Fruit fly (Drosophila melanogaster): ENCODE results near the gene CG12182.

Gene CG12182

dm6 chr3L:2552116-2552843 is 47.1 kb downstream of the CG12182 start (continued):
- peak; percentile 81 to 93 for TF ChIP-seq salr (GFP tag; optimal IDR thresholded peaks at IDR 0.05)
- TF ChIP-seq Smox (GFP tag; optimal IDR thresholded peaks at IDR 0.05), result peak; percentile 94
- peak; percentile 71 for TF ChIP-seq CG6276 (GFP tag; optimal IDR thresholded peaks at IDR 0.05)
- peak; percentile 97 for TF ChIP-seq CG3032 (tag; optimal IDR thresholded peaks at IDR 0.05)
- peak; percentile 82 for TF ChIP-seq CG11762 (GFP tag; optimal IDR thresholded peaks at IDR 0.05; ENCODE audit: insufficient read depth)
- peak; percentile 98 for TF ChIP-seq Sox14 (GFP tag; optimal IDR thresholded peaks at IDR 0.05)
- TF ChIP-seq pdm3 (GFP tag; optimal IDR thresholded peaks at IDR 0.05), result peak; percentile 96
- TF ChIP-seq CG10631 (GFP tag; optimal IDR thresholded peaks at IDR 0.05), result peak; percentile 94
- TF ChIP-seq dac (GFP tag; optimal IDR thresholded peaks at IDR 0.05), result no peak
- peak; percentile 93 for TF ChIP-seq CG9139 (GFP tag; optimal IDR thresholded peaks at IDR 0.05)
- TF ChIP-seq CG6792 (GFP tag; optimal IDR thresholded peaks at IDR 0.05), result peak; percentile 94
- peak; percentile 74 for TF ChIP-seq CG32006 (GFP tag; optimal IDR thresholded peaks at IDR 0.05)
- peak; percentile 96 for TF ChIP-seq topi (GFP tag; optimal IDR thresholded peaks at IDR 0.05)
- peak; percentile 91 for TF ChIP-seq CG8319 (GFP tag; optimal IDR thresholded peaks at IDR 0.05)
- peak; percentile 96 for TF ChIP-seq esn (GFP tag; optimal IDR thresholded peaks at IDR 0.05)
- TF ChIP-seq CG6163 (GFP tag; IDR thresholded peaks at IDR 0.05), result peak; percentile 96
- TF ChIP-seq Sox15 (GFP tag; optimal IDR thresholded peaks at IDR 0.05), result peak; percentile 92

- TF ChIP-seq Ets96B (tag; optimal IDR thresholded peaks at IDR 0.05), result no peak
- no peak for TF ChIP-seq CG8632 (GFP tag; optimal IDR thresholded peaks at IDR 0.05)
- no peak for TF ChIP-seq Sox14 (GFP tag; optimal IDR thresholded peaks at IDR 0.05)
- no peak for TF ChIP-seq cyc (GFP tag; optimal IDR thresholded peaks at IDR 0.05)
- no peak for TF ChIP-seq Blimp-1 (GFP tag; optimal IDR thresholded peaks at IDR 0.05)
- no peak for TF ChIP-seq svp (GFP tag)
- no peak for TF ChIP-seq salr (GFP tag; optimal IDR thresholded peaks at IDR 0.05)
- no peak for TF ChIP-seq CG15336 (GFP tag; IDR thresholded peaks at IDR 0.05)
- no peak for TF ChIP-seq eg (GFP tag; IDR thresholded peaks at IDR 0.05)
- TF ChIP-seq CG8119 (GFP tag; IDR thresholded peaks at IDR 0.05), result no peak
- TF ChIP-seq CG10669 (GFP tag; optimal IDR thresholded peaks at IDR 0.05), result no peak
These were observed 48.2 kb downstream of the CG12182 start for dm6 chr3L:2551137-2551676.

- no peak for TF ChIP-seq fkh (GFP tag; optimal IDR thresholded peaks at IDR 0.05)
- no peak for TF ChIP-seq fd85E (GFP tag; optimal IDR thresholded peaks at IDR 0.05)
- no peak for TF ChIP-seq svp (GFP tag)
- TF ChIP-seq CG31627 (GFP tag; optimal IDR thresholded peaks at IDR 0.05), result peak; percentile 34
- peak; percentile 37 for TF ChIP-seq lz (GFP tag; optimal IDR thresholded peaks at IDR 0.05)
- peak; percentile 34 for TF ChIP-seq Hr39 (GFP tag; optimal IDR thresholded peaks at IDR 0.05)
- TF ChIP-seq CG10631 (GFP tag; optimal IDR thresholded peaks at IDR 0.05), result peak; percentile 47
- 0 out of 3 replicates have a peak, but pooled peaks have one; percentile 37 for TF ChIP-seq eg (GFP tag; IDR thresholded peaks at IDR 0.05)
- no peak for TF ChIP-seq Lpt (GFP tag; optimal IDR thresholded peaks at IDR 0.05)
- TF ChIP-seq CG34406 (GFP tag; optimal IDR thresholded peaks at IDR 0.05), result peak; percentile 10
- no peak for TF ChIP-seq Eip93F (GFP tag; optimal IDR thresholded peaks at IDR 0.05)
- peak; percentile 4 for TF ChIP-seq achi (GFP tag; optimal IDR thresholded peaks at IDR 0.05)
- peak; percentile 6 for TF ChIP-seq CG8632 (GFP tag; optimal IDR thresholded peaks at IDR 0.05)
- TF ChIP-seq CG6854 (GFP tag; optimal IDR thresholded peaks at IDR 0.05), result peak; percentile 23
- peak; percentile 35 for TF ChIP-seq OdsH (GFP tag; optimal IDR thresholded peaks at IDR 0.05)
- 0 out of 3 replicates have a peak, but pooled peaks have one; percentile 18 for TF ChIP-seq CG8119 (GFP tag; IDR thresholded peaks at IDR 0.05)
- no peak for TF ChIP-seq Gug (GFP tag; IDR thresholded peaks at IDR 0.05)
- TF ChIP-seq Met (GFP tag; optimal IDR thresholded peaks at IDR 0.05), result peak; percentile 57
- TF ChIP-seq cyc (GFP tag; optimal IDR thresholded peaks at IDR 0.05), result peak; percentile 60
- TF ChIP-seq CG9139 (GFP tag; optimal IDR thresholded peaks at IDR 0.05), result peak; percentile 59
- TF ChIP-seq Ets96B (tag; optimal IDR thresholded peaks at IDR 0.05), result peak; percentile 73
- no peak for TF ChIP-seq dac (GFP tag; optimal IDR thresholded peaks at IDR 0.05)
- TF ChIP-seq CG15336 (GFP tag; IDR thresholded peaks at IDR 0.05), result peak; percentile 26; the same call in 1 of the 2 replicates
- peak; percentile 68 for TF ChIP-seq CG6808 (GFP tag; optimal IDR thresholded peaks at IDR 0.05)
- peak; percentile 25 for TF ChIP-seq CG1621 (tag; optimal IDR thresholded peaks at IDR 0.05)
- TF ChIP-seq CG11762 (GFP tag; optimal IDR thresholded peaks at IDR 0.05; ENCODE audit: insufficient read depth), result peak; percentile 58
- peak; percentile 19 for TF ChIP-seq Smox (GFP tag; optimal IDR thresholded peaks at IDR 0.05)
- TF ChIP-seq Sox15 (GFP tag; optimal IDR thresholded peaks at IDR 0.05), result no peak
- no peak for TF ChIP-seq Blimp-1 (GFP tag; optimal IDR thresholded peaks at IDR 0.05)
- TF ChIP-seq Sox14 (GFP tag; optimal IDR thresholded peaks at IDR 0.05), result no peak
- TF ChIP-seq CG6792 (GFP tag; optimal IDR thresholded peaks at IDR 0.05), result peak; percentile 25
- peak; percentile 59 for TF ChIP-seq CG7368 (GFP tag; optimal IDR thresholded peaks at IDR 0.05)
- peak; percentile 69 for TF ChIP-seq CG10669 (GFP tag; optimal IDR thresholded peaks at IDR 0.05)
- TF ChIP-seq CG11902 (GFP tag; optimal IDR thresholded peaks at IDR 0.05), result peak; percentile 36
- no peak for TF ChIP-seq Hr38 (GFP tag; optimal IDR thresholded peaks at IDR 0.05)
These were observed 50.4 kb downstream of the CG12182 start for dm6 chr3L:2548932-2549331.

Data from whole organism, prepupa.